Fruit fly (Drosophila melanogaster) whole organism, embryonic: ENCODE measurements around the gene CG12017.
A peak's percentile ranks its signal among the peaks of the same experiment; 100 is the strongest.

Source experiments
- Ada2b ChIP-seq: fragments of 200-800 bp; sonication (Bioruptor generic); IDR thresholded peaks from 2 replicates; pipeline ENCODE4 v1.3.6; 2022; ENCODE audit warnings: missing biosample characterization, missing genetic modification characterization
- Bgb ChIP-seq: fragments of 200-800 bp; sonication (Bioruptor generic); IDR thresholded peaks from 2 replicates; pipeline ENCODE4 v1.3.6; 2022; ENCODE audit warnings: missing biosample characterization, missing genetic modification characterization; ENCODE audit not compliant: partially characterized antibody
- CG12071 ChIP-seq: fragments of 200-800 bp; sonication (Bioruptor generic); optimal IDR thresholded peaks from 3 replicates; lab custom pipeline; 2018; ENCODE audit warnings: missing biosample characterization, mild to moderate bottlenecking, missing genetic modification characterization
- CG12299 ChIP-seq: fragments of 200-800 bp; sonication (Bioruptor generic); optimal IDR thresholded peaks from 2 replicates; lab custom pipeline; 2018; ENCODE audit warnings: missing biosample characterization, mild to moderate bottlenecking, missing genetic modification characterization
- CG12659 ChIP-seq: fragments of 200-800 bp; sonication (Bioruptor generic); optimal IDR thresholded peaks from 3 replicates; lab custom pipeline; 2017; ENCODE audit warnings: mild to moderate bottlenecking, missing biosample characterization, missing genetic modification reagents, missing genetic modification characterization
- CG13287 ChIP-seq: fragments of 200-800 bp; sonication (Bioruptor generic); IDR thresholded peaks from 2 replicates; pipeline ENCODE4 v1.3.6; 2022; ENCODE audit warnings: missing biosample characterization, missing genetic modification characterization; ENCODE audit not compliant: partially characterized antibody
- CG2116 ChIP-seq: fragments of 200-800 bp; sonication (Bioruptor generic); optimal IDR thresholded peaks from 3 replicates; lab custom pipeline; 2018; ENCODE audit warnings: missing biosample characterization, mild to moderate bottlenecking, missing genetic modification characterization
- CG2129 ChIP-seq: fragments of 200-800 bp; sonication (Bioruptor generic); IDR thresholded peaks from 2 replicates; pipeline ENCODE4 v1.3.6; 2022; ENCODE audit warnings: missing biosample characterization, missing genetic modification characterization; ENCODE audit not compliant: partially characterized antibody
- CG2712 ChIP-seq: fragments of 200-800 bp; optimal IDR thresholded peaks from 3 replicates; lab custom pipeline; 2019; ENCODE audit warnings: missing biosample characterization, mild to moderate bottlenecking, missing genetic modification characterization, moderate library complexity
- CG30020 ChIP-seq: fragments of 200-800 bp; optimal IDR thresholded peaks from 2 replicates; lab custom pipeline; 2019; ENCODE audit warnings: missing biosample characterization, mild to moderate bottlenecking, missing genetic modification characterization, moderate library complexity
- CG34224 ChIP-seq: fragments of 200-800 bp; sonication (Bioruptor generic); IDR thresholded peaks from 3 replicates; pipeline ENCODE4 v1.3.6; 2022; ENCODE audit warnings: missing biosample characterization, missing genetic modification characterization; ENCODE audit not compliant: partially characterized antibody
- CG34376 ChIP-seq: fragments of 200-800 bp; sonication (Bioruptor generic); optimal IDR thresholded peaks from 2 replicates; lab custom pipeline; 2018; ENCODE audit warnings: missing biosample characterization, mild to moderate bottlenecking, missing genetic modification characterization
- CG3847 ChIP-seq: fragments of 200-800 bp; sonication (Bioruptor generic); IDR thresholded peaks from 2 replicates; pipeline ENCODE4 v1.3.6; 2022; ENCODE audit warnings: missing biosample characterization, missing genetic modification characterization
- CG5953 ChIP-seq: fragments of 200-800 bp; sonication (Bioruptor generic); IDR thresholded peaks from 2 replicates; pipeline ENCODE4 v1.3.6; 2022; ENCODE audit warnings: missing biosample characterization, missing genetic modification characterization
- CG6654 ChIP-seq: fragments of 200-800 bp; sonication (Bioruptor generic); optimal IDR thresholded peaks from 2 replicates; lab custom pipeline; 2017; ENCODE audit warnings: missing biosample characterization, mild to moderate bottlenecking, missing genetic modification characterization
- CG6791 ChIP-seq: fragments of 200-800 bp; sonication (Bioruptor generic); IDR thresholded peaks from 3 replicates; pipeline ENCODE4 v1.3.6; 2022; ENCODE audit warnings: missing biosample characterization, missing genetic modification characterization; ENCODE audit not compliant: partially characterized antibody
- CG6854 ChIP-seq: fragments of 200-800 bp; sonication (Bioruptor generic); optimal IDR thresholded peaks from 3 replicates; lab custom pipeline; 2017; ENCODE audit warnings: missing biosample characterization, mild to moderate bottlenecking, missing genetic modification characterization
- CG7357 ChIP-seq: fragments of 200-800 bp; sonication (Bioruptor generic); IDR thresholded peaks from 3 replicates; pipeline ENCODE4 v1.3.6; 2022; ENCODE audit warnings: missing biosample characterization, missing genetic modification characterization
- CG9797 ChIP-seq: fragments of 200-800 bp; sonication (Bioruptor generic); optimal IDR thresholded peaks from 3 replicates; lab custom pipeline; 2018; ENCODE audit warnings: missing biosample characterization, mild to moderate bottlenecking, missing genetic modification characterization
- D ChIP-seq, 2 experiments: fragments of 200-800 bp in 1 of 2; fragments of >200 bp in 1 of 2; sonication (Bioruptor generic) in 1 of 2; optimal IDR thresholded peaks; 2 replicates in 1 of 2; 3 replicates in 1 of 2; lab custom pipeline; 2017; ENCODE audit warnings: mild to moderate bottlenecking in 1 of 2, missing biosample characterization in 1 of 2, missing genetic modification characterization in 1 of 2, missing genetic modification reagents in 1 of 2
- Dbx ChIP-seq: fragments of 200-800 bp; sonication (Bioruptor generic); IDR thresholded peaks from 3 replicates; pipeline ENCODE4 v1.3.6; 2022; ENCODE audit warnings: missing biosample characterization, missing genetic modification characterization
- Dp ChIP-seq: fragments of 200-800 bp; sonication (Bioruptor generic); optimal IDR thresholded peaks from 2 replicates; lab custom pipeline; 2018; ENCODE audit warnings: missing biosample characterization, mild to moderate bottlenecking, missing genetic modification characterization, moderate library complexity
- Drgx ChIP-seq: fragments of 200-800 bp; sonication (Bioruptor generic); IDR thresholded peaks from 2 replicates; pipeline ENCODE4 v1.3.6; 2022; ENCODE audit warnings: missing biosample characterization, missing genetic modification characterization
- Elba2 ChIP-seq: fragments of 200-800 bp; sonication (Bioruptor generic); optimal IDR thresholded peaks from 3 replicates; lab custom pipeline; 2016; ENCODE audit warnings: missing biosample characterization, missing genetic modification characterization
- MESR4 ChIP-seq: fragments of 200-800 bp; sonication (Bioruptor generic); optimal IDR thresholded peaks from 2 replicates; lab custom pipeline; 2018; ENCODE audit warnings: missing biosample characterization, mild to moderate bottlenecking, missing genetic modification characterization, moderate library complexity
- Meics ChIP-seq: fragments of 200-800 bp; sonication (Bioruptor generic); optimal IDR thresholded peaks from 2 replicates; lab custom pipeline; 2017; ENCODE audit warnings: missing biosample characterization, mild to moderate bottlenecking, missing genetic modification characterization
- Nf-YA ChIP-seq: fragments of 200-800 bp; sonication (Bioruptor generic); IDR thresholded peaks from 2 replicates; pipeline ENCODE4 v1.3.6; 2022; ENCODE audit warnings: missing biosample characterization, missing genetic modification characterization
- YL-1 ChIP-seq: fragments of 200-800 bp; sonication (Bioruptor generic); optimal IDR thresholded peaks from 3 replicates; lab custom pipeline; 2017; ENCODE audit warnings: missing biosample characterization, mild to moderate bottlenecking, missing genetic modification characterization
- amos ChIP-seq: fragments of 200-800 bp; sonication (Bioruptor generic); IDR thresholded peaks from 2 replicates; pipeline ENCODE4 v1.3.6; 2022; ENCODE audit warnings: missing biosample characterization, missing genetic modification characterization; ENCODE audit not compliant: partially characterized antibody
- bbx ChIP-seq: fragments of 200-800 bp; sonication (Bioruptor generic); IDR thresholded peaks from 2 replicates; pipeline ENCODE4 v1.3.6; 2022; ENCODE audit warnings: missing biosample characterization, missing genetic modification characterization; ENCODE audit not compliant: partially characterized antibody
- cg ChIP-seq: fragments of 200-800 bp; sonication (Bioruptor generic); optimal IDR thresholded peaks from 3 replicates; lab custom pipeline; 2019; ENCODE audit warnings: missing biosample characterization, mild to moderate bottlenecking, missing genetic modification characterization, moderate library complexity
- cwo ChIP-seq: fragments of 200-800 bp; sonication (Bioruptor generic); optimal IDR thresholded peaks from 3 replicates; lab custom pipeline; 2017; ENCODE audit warnings: missing biosample characterization, missing genetic modification characterization, mild to moderate bottlenecking, moderate library complexity, missing genetic modification reagents
- dm ChIP-seq: fragments of 200-800 bp; sonication (Bioruptor generic); optimal IDR thresholded peaks from 3 replicates; lab custom pipeline; 2016; ENCODE audit warnings: missing biosample characterization, missing genetic modification characterization
- hbn ChIP-seq: fragments of 200-800 bp; sonication (Bioruptor generic); IDR thresholded peaks from 2 replicates; pipeline ENCODE4 v1.3.6; 2022; ENCODE audit warnings: missing biosample characterization, missing genetic modification characterization; ENCODE audit not compliant: partially characterized antibody
- mld ChIP-seq: fragments of 200-800 bp; sonication (Bioruptor generic); IDR thresholded peaks from 3 replicates; pipeline ENCODE4 v1.3.6; 2022; ENCODE audit warnings: missing biosample characterization, missing genetic modification characterization; ENCODE audit not compliant: partially characterized antibody
- nerfin-2 ChIP-seq: fragments of 200-800 bp; sonication (Bioruptor generic); IDR thresholded peaks from 2 replicates; pipeline ENCODE4 v1.3.6; 2022; ENCODE audit warnings: missing biosample characterization, missing genetic modification characterization; ENCODE audit not compliant: partially characterized antibody
- nmo ChIP-seq: fragments of 200-800 bp; sonication (Bioruptor generic); optimal IDR thresholded peaks from 2 replicates; lab custom pipeline; 2018; ENCODE audit warnings: missing biosample characterization, mild to moderate bottlenecking, missing genetic modification characterization, moderate library complexity
- otp ChIP-seq: fragments of 200-800 bp; sonication (Bioruptor generic); IDR thresholded peaks from 3 replicates; pipeline ENCODE4, ENCODE4 v1.3.6; 2022; ENCODE audit warnings: missing biosample characterization, missing genetic modification characterization
- psq ChIP-seq: fragments of 200-800 bp; sonication (Bioruptor generic); optimal IDR thresholded peaks from 2 replicates; lab custom pipeline; 2017; ENCODE audit warnings: missing biosample characterization, missing genetic modification characterization
- pum ChIP-seq: fragments of 200-800 bp; sonication (Bioruptor generic); optimal IDR thresholded peaks from 2 replicates; lab custom pipeline; 2016; ENCODE audit warnings: missing biosample characterization, missing genetic modification characterization
- sd ChIP-seq: fragments of 200-800 bp; sonication (Bioruptor generic); optimal IDR thresholded peaks from 3 replicates; lab custom pipeline; 2018; ENCODE audit warnings: missing biosample characterization, mild to moderate bottlenecking, missing genetic modification characterization, moderate library complexity
- vnd ChIP-seq: fragments of 200-800 bp; sonication (Bioruptor generic); IDR thresholded peaks from 3 replicates; pipeline ENCODE4 v1.3.6; 2022; ENCODE audit warnings: missing biosample characterization, missing genetic modification characterization; ENCODE audit not compliant: partially characterized antibody
- vvl ChIP-seq: fragments of 200-800 bp; sonication (Bioruptor generic); IDR thresholded peaks from 2 replicates; pipeline ENCODE4 v1.3.6; 2022; ENCODE audit warnings: missing biosample characterization, missing genetic modification characterization
- wdn ChIP-seq: fragments of 200-800 bp; sonication (Bioruptor generic); IDR thresholded peaks from 2 replicates; pipeline ENCODE4 v1.3.6; 2022; ENCODE audit warnings: missing biosample characterization, missing genetic modification characterization
- wor ChIP-seq: fragments of 200-800 bp; sonication (Bioruptor generic); IDR thresholded peaks from 2 replicates; pipeline ENCODE4 v1.3.6; 2022; ENCODE audit warnings: missing biosample characterization, missing genetic modification characterization

CG12017 gene

DNA sequence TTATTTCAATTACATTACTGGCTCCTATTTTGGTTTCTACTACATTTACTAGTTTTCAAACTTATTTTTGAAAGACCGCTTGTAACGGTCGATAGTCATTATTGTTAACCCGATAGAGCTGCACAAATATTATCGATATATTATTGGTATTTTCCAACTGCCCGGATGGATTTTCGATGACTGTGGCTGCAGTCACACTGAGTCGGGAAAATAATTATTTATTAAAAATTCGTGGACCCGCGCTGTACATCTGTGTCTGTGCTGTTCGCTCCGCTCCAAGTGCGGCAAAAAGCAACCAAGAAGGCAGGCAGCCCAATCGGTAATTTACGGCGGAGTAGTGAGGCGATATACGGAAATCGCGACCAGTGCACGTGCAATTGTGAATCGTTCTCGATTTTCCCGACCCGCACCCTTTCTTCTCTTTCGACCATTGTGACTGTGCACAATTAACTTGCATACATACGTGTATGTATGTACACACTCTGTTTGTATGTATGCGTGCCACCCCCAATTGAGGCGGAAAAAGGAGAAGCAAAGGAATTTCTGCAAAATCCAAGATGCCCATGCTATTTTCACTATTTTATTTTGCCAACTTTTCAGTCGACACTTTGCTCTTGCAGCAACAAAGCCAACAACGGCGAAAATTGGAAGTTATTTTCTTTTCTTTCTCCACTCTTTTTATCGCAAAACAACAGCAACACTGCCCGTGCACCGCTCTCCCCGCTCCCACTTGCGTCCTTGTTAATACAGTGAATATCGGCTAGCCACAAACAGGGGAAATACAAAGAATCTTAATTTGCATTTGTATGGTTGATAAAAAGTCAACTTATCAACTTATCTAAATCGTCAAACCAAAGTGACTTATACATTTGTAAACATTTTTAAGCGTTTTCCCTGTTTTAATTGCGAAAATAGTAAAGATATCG lies 23.8 kb downstream of the CG12017 start, which contains the start of gene ZnT63C (continued):
- TF ChIP-seq pum (GFP tag; lab: Kevin White, UChicago) (no peak), hbn (peak; percentile 70), D (optimal IDR thresholded peaks at IDR 0.05; lab: Kevin White, UChicago) (no peak), D (GFP tag; optimal IDR thresholded peaks at IDR 0.05; lab: Kevin White, UChicago) (peak; percentile 6), Elba2 (GFP tag; lab: Kevin White, UChicago) (no peak), nerfin-2 (GFP tag; lab: Robert Waterston, UW) (peak; percentile 87), Nf-YA (GFP tag; lab: Robert Waterston, UW) (peak; percentile 20; the same call in 1 of the 2 replicates), CG13287 (GFP tag; lab: Robert Waterston, UW) (peak; percentile 85), CG34224 (peak; percentile 86), otp (GFP tag; lab: Robert Waterston, UW) (peak; percentile 26; the same call in 1 of the 3 replicates), CG12071 (GFP tag; lab: Kevin White, UChicago) (peak; percentile 4), vvl (GFP tag; lab: Robert Waterston, UW) (peak; percentile 57), MESR4 (GFP tag; lab: Kevin White, UChicago) (peak; percentile 92), CG34376 (GFP tag; lab: Kevin White, UChicago) (peak; percentile 36), vnd (peak; percentile 79), bbx (peak; percentile 93), wor (GFP tag; lab: Robert Waterston, UW) (no peak), cg (GFP tag; lab: Kevin White, UChicago) (peak; percentile 83), CG2712 (peak; percentile 100), Bgb (GFP tag; lab: Robert Waterston, UW) (peak; percentile 87), sd (peak; percentile 58), mld (GFP tag; lab: Robert Waterston, UW) (peak; percentile 66), nmo (GFP tag; lab: Kevin White, UChicago) (peak; percentile 34), cwo (peak; percentile 51), CG6654 (no peak), Meics (GFP tag; lab: Kevin White, UChicago) (peak; percentile 8), psq (GFP tag; lab: Kevin White, UChicago) (no peak), CG7357 (GFP tag; lab: Robert Waterston, UW) (no peak), CG12659 (peak; percentile 67), CG30020 (tag; lab: Kevin White, UChicago) (peak; percentile 18), amos (peak; percentile 78), CG2129 (GFP tag; lab: Robert Waterston, UW) (0 out of 2 replicates have a peak, but pooled peaks have one; percentile 25), CG6854 (GFP tag; lab: Kevin White, UChicago) (peak; percentile 11), CG12299 (peak; percentile 7), Dbx (GFP tag; lab: Robert Waterston, UW) (peak; percentile 38; the same call in 1 of the 3 replicates), CG2116 (GFP tag; lab: Kevin White, UChicago) (peak; percentile 90), CG5953 (GFP tag; lab: Robert Waterston, UW) (0 out of 2 replicates have a peak, but pooled peaks have one; percentile 23), CG6791 (GFP tag; lab: Robert Waterston, UW) (peak; percentile 91), Drgx (peak; percentile 23; the same call in 1 of the 2 replicates), YL-1 (GFP tag; lab: Kevin White, UChicago) (peak; percentile 72), CG9797 (GFP tag; lab: Kevin White, UChicago) (peak; percentile 82), wdn (GFP tag; lab: Robert Waterston, UW) (0 out of 2 replicates have a peak, but pooled peaks have one; percentile 6), Dp (peak; percentile 54), Ada2b (GFP tag; lab: Robert Waterston, UW) (no peak), dm (GFP tag; lab: Kevin White, UChicago) (peak; percentile 21), CG3847 (GFP tag; lab: Robert Waterston, UW) (no peak)
